Worm (Caenorhabditis elegans) whole organism, L1 larva: ENCODE data around the gene mrpl-49.
A peak's percentile ranks its signal among the peaks of the same experiment; 100 is the strongest.

Source experiments
- C04F5.9 ChIP-seq: sonication (generic microtip); optimal IDR thresholded peaks from 2 replicates; lab custom pipeline; 2016; ENCODE audit warnings: missing genetic modification characterization, missing compliant biosample characterization
- C16A3.4 ChIP-seq: fragments of 150-350 bp; optimal IDR thresholded peaks from 2 replicates; lab custom pipeline; 2014; ENCODE audit warnings: missing biosample characterization, missing genetic modification characterization
- C34B4.2 ChIP-seq: sonication (generic microtip); optimal IDR thresholded peaks from 2 replicates; lab custom pipeline; 2017; ENCODE audit warnings: mild to moderate bottlenecking, missing genetic modification characterization, missing compliant biosample characterization
- aha-1 ChIP-seq: fragments of 150-350 bp; optimal IDR thresholded peaks from 2 replicates; lab custom pipeline; 2014; ENCODE audit warnings: missing biosample characterization, missing genetic modification characterization
- ama-1 ChIP-seq: fragments of 150-350 bp; optimal IDR thresholded peaks from 2 replicates; lab custom pipeline; 2014
- blmp-1 ChIP-seq: fragments of 150-350 bp; optimal IDR thresholded peaks from 2 replicates; lab custom pipeline; 2014; ENCODE audit warnings: missing biosample characterization, missing genetic modification characterization
- ceh-82 ChIP-seq, 3 experiments: fragments of 150-350 bp in 1 of 3; sonication (generic microtip) in 2 of 3; optimal IDR thresholded peaks; 2 replicates each; lab custom pipeline; 2014 to 2017; ENCODE audit warnings: missing biosample characterization in 3 of 3, missing genetic modification characterization in 3 of 3
- ceh-90 ChIP-seq: sonication (generic microtip); optimal IDR thresholded peaks from 2 replicates; lab custom pipeline; 2016; ENCODE audit warnings: missing genetic modification characterization, missing compliant biosample characterization
- ces-1 ChIP-seq: fragments of 150-350 bp; optimal IDR thresholded peaks from 2 replicates; lab custom pipeline; 2014; ENCODE audit warnings: missing biosample characterization, missing genetic modification reagents, missing genetic modification characterization
- dsc-1 ChIP-seq: sonication (generic microtip); optimal IDR thresholded peaks from 2 replicates; lab custom pipeline; 2016; ENCODE audit warnings: mild to moderate bottlenecking, missing genetic modification characterization, missing compliant biosample characterization
- efl-1 ChIP-seq, 4 experiments: fragments of 150-350 bp; optimal IDR thresholded peaks in 3 of 4; peaks in 1 of 4; 1 replicate in 1 of 4; 2 replicates in 3 of 4; lab custom pipeline; 2014; ENCODE audit warnings: missing biosample characterization in 2 of 4, missing genetic modification characterization in 2 of 4, missing genetic modification reagents in 2 of 4
- egl-13 ChIP-seq: sonication (generic microtip); optimal IDR thresholded peaks from 2 replicates; lab custom pipeline; 2016; ENCODE audit warnings: missing genotype, missing genetic modification reagents, missing genetic modification characterization, missing compliant biosample characterization
- elt-2 ChIP-seq: sonication (generic microtip); optimal IDR thresholded peaks from 2 replicates; lab custom pipeline; 2016; ENCODE audit warnings: missing genetic modification characterization, mild to moderate bottlenecking, inconsistent platforms, missing compliant biosample characterization, missing genetic modification reagents
- fkh-10 ChIP-seq: sonication (generic microtip); optimal IDR thresholded peaks from 2 replicates; lab custom pipeline; 2017; ENCODE audit warnings: missing biosample characterization, missing genetic modification reagents, missing genetic modification characterization
- fkh-4 ChIP-seq: sonication (generic microtip); optimal IDR thresholded peaks from 2 replicates; lab custom pipeline; 2016; ENCODE audit warnings: missing compliant biosample characterization, missing genetic modification characterization, borderline replicate concordance
- fos-1 ChIP-seq: fragments of 150-350 bp; optimal IDR thresholded peaks from 2 replicates; lab custom pipeline; 2014; ENCODE audit warnings: missing biosample characterization, missing genetic modification characterization
- hlh-4 ChIP-seq: sonication (generic microtip); optimal IDR thresholded peaks from 2 replicates; lab custom pipeline; 2016; ENCODE audit warnings: mild to moderate bottlenecking, missing genetic modification characterization, missing compliant biosample characterization
- hpl-2 ChIP-seq: fragments of 150-350 bp; optimal IDR thresholded peaks from 2 replicates; lab custom pipeline; 2014; ENCODE audit warnings: missing biosample characterization, missing genetic modification reagents, missing genetic modification characterization
- lin-13 ChIP-seq: fragments of 150-350 bp; optimal IDR thresholded peaks from 2 replicates; lab custom pipeline; 2014; ENCODE audit warnings: missing biosample characterization, missing genetic modification reagents, missing genetic modification characterization
- lin-14 ChIP-seq: fragments of 200-800 bp; sonication (Bioruptor generic); optimal IDR thresholded peaks from 2 replicates; lab custom pipeline; 2018; ENCODE audit warnings: mild to moderate bottlenecking, missing genetic modification characterization, moderate library complexity, missing compliant biosample characterization
- lsy-2 ChIP-seq, 2 experiments: fragments of 150-350 bp; optimal IDR thresholded peaks; 2 replicates each; lab custom pipeline; 2014; ENCODE audit warnings: missing biosample characterization in 2 of 2, missing genetic modification characterization in 2 of 2
- mab-9 ChIP-seq: fragments of 200-800 bp; sonication (Bioruptor generic); IDR thresholded peaks from 2 replicates; pipeline ENCODE4 v1.3.6; 2022; ENCODE audit warnings: missing genetic modification reagents, missing genetic modification characterization, missing compliant biosample characterization
- mdl-1 ChIP-seq, 2 experiments: fragments of 150-350 bp; optimal IDR thresholded peaks; 2 replicates each; lab custom pipeline; 2014 to 2017; ENCODE audit warnings: missing biosample characterization in 2 of 2, missing genetic modification characterization in 2 of 2, inconsistent platforms in 1 of 2
- mep-1 ChIP-seq: fragments of 150-350 bp; optimal IDR thresholded peaks from 2 replicates; lab custom pipeline; 2014; ENCODE audit warnings: missing biosample characterization, missing genetic modification characterization
- nhr-12 ChIP-seq: sonication (generic microtip); optimal IDR thresholded peaks from 2 replicates; lab custom pipeline; 2017; ENCODE audit warnings: missing biosample characterization, missing genetic modification characterization
- nhr-85 ChIP-seq: sonication (generic microtip); peaks from one replicate; lab custom pipeline; 2016; ENCODE audit warnings: missing genetic modification characterization, inconsistent platforms, missing compliant biosample characterization
- pag-3 ChIP-seq: sonication (generic microtip); optimal IDR thresholded peaks from 2 replicates; lab custom pipeline; 2017; ENCODE audit warnings: missing genetic modification characterization, mild to moderate bottlenecking, missing compliant biosample characterization, antibody characterized with exemption, borderline replicate concordance; ENCODE audit not compliant: insufficient read depth
- pax-3 ChIP-seq: fragments of 200-800 bp; sonication (Bioruptor generic); optimal IDR thresholded peaks from 2 replicates; lab custom pipeline; 2018; ENCODE audit warnings: mild to moderate bottlenecking, missing genetic modification characterization, moderate library complexity, missing compliant biosample characterization
- snpc-4 ChIP-seq: fragments of 150-350 bp; optimal IDR thresholded peaks from 2 replicates; lab custom pipeline; 2014; ENCODE audit warnings: missing biosample characterization, missing genetic modification characterization
- unc-30 ChIP-seq: sonication (generic microtip); optimal IDR thresholded peaks from 2 replicates; lab custom pipeline; 2017; ENCODE audit warnings: missing biosample characterization, missing genetic modification characterization
- vab-15 ChIP-seq: sonication (generic microtip); optimal IDR thresholded peaks from 2 replicates; lab custom pipeline; 2017; ENCODE audit warnings: missing genotype, mild to moderate bottlenecking, missing genetic modification characterization, missing compliant biosample characterization
- zip-4 ChIP-seq: fragments of 200-800 bp; sonication (Bioruptor generic); optimal IDR thresholded peaks from 2 replicates; lab custom pipeline; 2018; ENCODE audit warnings: mild to moderate bottlenecking, missing genetic modification characterization, moderate library complexity, missing compliant biosample characterization
- ztf-11 ChIP-seq, 2 experiments: sonication (generic microtip); optimal IDR thresholded peaks; 2 replicates each; lab custom pipeline; 2016 to 2017; ENCODE audit warnings: missing genetic modification characterization in 2 of 2, missing biosample characterization in 1 of 2, missing compliant biosample characterization in 1 of 2
- ztf-4 ChIP-seq: fragments of 150-350 bp; optimal IDR thresholded peaks from 2 replicates; lab custom pipeline; 2014; ENCODE audit warnings: missing biosample characterization, missing genetic modification characterization

Gene mrpl-49

DNA sequence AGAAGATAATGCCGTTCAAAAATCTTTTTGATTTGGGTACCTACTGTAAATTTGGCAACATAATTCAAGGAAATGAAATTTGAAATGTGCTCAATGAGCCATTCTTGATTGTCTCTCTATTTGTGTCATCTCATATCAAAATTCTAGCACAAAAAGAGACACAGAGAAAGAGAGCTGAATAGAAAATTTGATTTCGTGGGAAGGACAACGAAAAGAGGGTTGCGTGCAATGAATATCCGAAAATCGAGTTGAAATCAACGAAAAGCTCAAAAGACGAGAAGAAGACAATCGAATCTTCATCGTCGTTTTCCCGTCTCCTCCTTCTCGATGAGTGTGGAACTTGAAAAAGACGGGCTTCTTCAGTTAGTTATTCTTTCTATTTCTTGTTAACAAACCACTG, 19.4 kb downstream of the mrpl-49 start, which contains the start of gene C15C8.5:
Gene C15C8.5 (plus strand): TSS at position 152 of the 400 bp plus-strand sequence.
- TF ChIP-seq lin-14 (GFP tag; lab: Kevin White, UChicago) (peak; percentile 36), fos-1 (no peak), C16A3.4 (tag; lab: Kevin White, UChicago) (no peak), efl-1 (optimal IDR thresholded peaks at IDR 0.05; lab: Kevin White, UChicago) (no peak), efl-1 (GFP tag; optimal IDR thresholded peaks at IDR 0.05 in 1 of 2; lab: Kevin White, UChicago) (no peak), ces-1 (GFP tag; lab: Kevin White, UChicago) (peak; percentile 43), ceh-90 (tag; lab: Kevin White, UChicago) (no peak), fkh-10 (GFP tag; lab: Kevin White, UChicago) (peak; percentile 93), C04F5.9 (tag; lab: Kevin White, UChicago) (no peak), hpl-2 (no peak), ztf-4 (tag; lab: Kevin White, UChicago) (no peak)

DNA sequence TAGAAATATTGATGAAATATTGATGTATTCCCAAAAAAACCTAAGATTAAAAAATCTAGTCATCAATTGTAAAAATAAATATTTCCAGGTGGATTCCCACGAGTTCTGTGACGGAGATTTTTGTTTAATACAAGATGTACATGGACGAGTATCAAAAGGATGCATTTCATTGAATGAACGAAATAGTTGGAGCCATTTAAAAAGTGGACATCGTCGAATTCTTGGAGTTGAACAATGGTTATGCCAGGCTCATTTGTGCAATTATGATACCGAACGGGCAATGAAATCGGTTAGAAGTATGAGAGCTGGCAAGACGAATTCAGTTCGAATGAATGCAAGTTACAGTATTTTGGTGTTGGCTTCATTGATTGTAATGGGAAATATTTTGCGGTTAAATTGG, 21.1 kb downstream of the mrpl-49 start:
- TF ChIP-seq aha-1 (tag; lab: Kevin White, UChicago) (no peak), unc-30 (tag; lab: Kevin White, UChicago) (no peak), lin-14 (GFP tag; lab: Kevin White, UChicago) (no peak), pax-3 (tag; lab: Kevin White, UChicago) (no peak), nhr-12 (no peak), zip-4 (GFP tag; lab: Kevin White, UChicago) (no peak), hlh-4 (no peak), ama-1 (no peak), egl-13 (tag; lab: Kevin White, UChicago) (no peak), fos-1 (no peak)

DNA sequence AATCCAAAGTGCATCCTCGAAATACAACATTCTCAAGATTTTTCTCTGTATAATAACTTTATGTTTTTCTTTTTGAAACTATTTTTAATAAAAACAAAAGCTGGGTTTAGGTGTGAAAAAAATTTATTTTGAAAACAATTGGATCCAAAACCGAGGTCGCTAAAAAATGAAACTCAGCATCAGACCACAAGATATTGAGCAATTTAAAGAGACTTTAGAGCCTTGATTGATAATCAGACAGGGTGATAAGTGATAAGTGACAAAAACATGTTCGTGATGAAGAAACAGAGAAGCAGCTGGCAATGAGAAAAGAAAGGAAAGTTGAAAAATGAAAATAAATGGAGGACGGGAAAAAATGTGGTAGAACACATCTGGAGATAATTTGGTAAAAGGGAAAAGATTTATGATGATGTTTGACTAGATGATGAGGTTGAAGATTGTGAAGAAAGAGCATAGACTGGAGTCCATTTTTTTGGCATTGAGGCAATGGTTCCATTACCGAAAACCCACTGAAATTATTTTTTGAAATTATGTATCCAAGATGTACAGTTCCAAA, 23.1 kb downstream of the mrpl-49 start, which contains the start of gene C15C8.6:
Gene C15C8.6 (minus strand): TSS at position 51 of the 556 bp plus-strand sequence.
- no peak for TF ChIP-seq mab-9 (GFP tag; lab: Robert Waterston, UW)
- TF ChIP-seq elt-2 (tag; lab: Kevin White, UChicago), result no peak
- no peak for TF ChIP-seq mdl-1 (tag; optimal IDR thresholded peaks at IDR 0.05; lab: Kevin White, UChicago)
- peak; percentile 87 for TF ChIP-seq dsc-1 (tag; lab: Kevin White, UChicago)
- no peak for TF ChIP-seq fkh-10 (GFP tag; lab: Kevin White, UChicago)
- no peak for TF ChIP-seq C34B4.2 (tag; lab: Kevin White, UChicago)
- no peak for TF ChIP-seq pax-3 (tag; lab: Kevin White, UChicago)
- no peak for TF ChIP-seq blmp-1 (tag; lab: Kevin White, UChicago)
- TF ChIP-seq aha-1 (tag; lab: Kevin White, UChicago), result no peak
- peak; percentile 83 for TF ChIP-seq fkh-4 (tag; lab: Kevin White, UChicago)
- TF ChIP-seq mep-1, result no peak
- no peak for TF ChIP-seq ceh-82 (tag; optimal IDR thresholded peaks at IDR 0.05; lab: Kevin White, UChicago)
- no peak for TF ChIP-seq ztf-11 (tag; optimal IDR thresholded peaks at IDR 0.05; lab: Kevin White, UChicago)
- no peak for TF ChIP-seq vab-15 (tag; lab: Kevin White, UChicago)
- no peak for TF ChIP-seq snpc-4
- TF ChIP-seq lsy-2 (tag; optimal IDR thresholded peaks at IDR 0.05; lab: Kevin White, UChicago), result no peak

- TF ChIP-seq pag-3 (tag; lab: Kevin White, UChicago) (no peak), nhr-85 (tag; lab: Kevin White, UChicago) (peak; percentile 25), blmp-1 (tag; lab: Kevin White, UChicago) (peak; percentile 40)
- TF ChIP-seq, all 84 proteins: peak for 2
These were observed 24.0 kb downstream of the mrpl-49 start, which contains the start of gene C15C8.8 for ce11 chrV:12752407-12752806. TSS of gene C15C8.8 (minus strand) at chrV:12752507.

- TF ChIP-seq ceh-90 (tag; lab: Kevin White, UChicago) (no peak), lin-13 (GFP tag; lab: Kevin White, UChicago) (no peak)
- TF ChIP-seq, all 84 proteins: peak for 0
These were observed 26.4 kb downstream of the mrpl-49 start, which contains the start of gene gpa-13 for ce11 chrV:12754839-12755238. TSS of gene gpa-13 (minus strand) at chrV:12754939.
